Worm (Caenorhabditis elegans) whole organism, L4/young adult: ENCODE results near the gene nhr-255.

Source experiments
- W03F9.2 ChIP-seq: fragments of 150-350 bp; optimal IDR thresholded peaks from 2 replicates; lab custom pipeline; 2014; ENCODE audit warnings: missing biosample characterization, missing genetic modification characterization
- dao-5 ChIP-seq: sonication (generic microtip); optimal IDR thresholded peaks from 2 replicates; lab custom pipeline; 2016; ENCODE audit warnings: missing genotype, missing genetic modification characterization, moderate library complexity, missing compliant biosample characterization
- him-1 ChIP-seq: sonication (generic microtip); optimal IDR thresholded peaks from 2 replicates; lab custom pipeline; 2016; ENCODE audit warnings: missing genotype, missing genetic modification reagents, missing genetic modification characterization, missing compliant biosample characterization

ce11 chrX:15704579-15705110, 37.8 kb upstream of the nhr-255 start:
- TF ChIP-seq dao-5 (tag; lab: Kevin White, UChicago) = no peak
- TF ChIP-seq him-1 (tag; lab: Kevin White, UChicago) = no peak
- TF ChIP-seq W03F9.2 (tag; lab: Kevin White, UChicago) = no peak
